Worm (Caenorhabditis elegans): ENCODE data around the gene arcp-1.

- no peak for TF ChIP-seq W03F9.2 (tag; optimal IDR thresholded peaks at IDR 0.05)
- no peak for TF ChIP-seq dao-5 (tag; optimal IDR thresholded peaks at IDR 0.05)
- no peak for TF ChIP-seq him-1 (tag; optimal IDR thresholded peaks at IDR 0.05)
Measured at ce11 chrIII:3726443-3726842, 32.8 kb downstream of the arcp-1 start, which contains the start of gene gldi-5.
